Fruit fly (Drosophila melanogaster): ENCODE results near the gene CG34313.

The CG34313 gene

dm6 chr2L:16847948-16848347, 31.4 kb upstream of the CG34313 start:
- TF ChIP-seq Hnf4 (GFP tag; optimal IDR thresholded peaks at IDR 0.05) (no peak), Sp1 (GFP tag; optimal IDR thresholded peaks at IDR 0.05) (no peak), CrebA (GFP tag; optimal IDR thresholded peaks at IDR 0.05; ENCODE audit: borderline replicate concordance) (no peak), tai (GFP tag; optimal IDR thresholded peaks at IDR 0.05) (no peak), foxo (GFP tag; optimal IDR thresholded peaks at IDR 0.05) (no peak), rgr (GFP tag; optimal IDR thresholded peaks at IDR 0.05) (no peak), lola (GFP tag; optimal IDR thresholded peaks at IDR 0.05) (no peak), br (GFP tag; optimal IDR thresholded peaks at IDR 0.05) (no peak), dsf (GFP tag; optimal IDR thresholded peaks at IDR 0.05; ENCODE audit: borderline replicate concordance) (no peak), dl (GFP tag; optimal IDR thresholded peaks at IDR 0.05; ENCODE audit: insufficient read depth in 1 of 2, partially characterized antibody in 2 of 2) (no peak), ey (GFP tag; optimal IDR thresholded peaks at IDR 0.05) (no peak), Abd-B (GFP tag; optimal IDR thresholded peaks at IDR 0.05) (no peak)

- TF ChIP-seq Dfd (GFP tag; optimal IDR thresholded peaks at IDR 0.05) (no peak), Myc (optimal IDR thresholded peaks at IDR 0.05) (no peak), CG32264 (GFP tag; optimal IDR thresholded peaks at IDR 0.05) (no peak)
These were observed 30.6 kb upstream of the CG34313 start, which contains the start of gene CG13284 for dm6 chr2L:16848670-16849069. TSS of gene CG13284 (minus strand) at chr2L:16848716.

dm6 chr2L:16850442-16850841, 28.9 kb upstream of the CG34313 start:
- TF ChIP-seq Rel (GFP tag; optimal IDR thresholded peaks at IDR 0.05) (no peak), Rel (tag; optimal IDR thresholded peaks at IDR 0.05) (no peak), lola (GFP tag; optimal IDR thresholded peaks at IDR 0.05) (no peak)

DNA sequence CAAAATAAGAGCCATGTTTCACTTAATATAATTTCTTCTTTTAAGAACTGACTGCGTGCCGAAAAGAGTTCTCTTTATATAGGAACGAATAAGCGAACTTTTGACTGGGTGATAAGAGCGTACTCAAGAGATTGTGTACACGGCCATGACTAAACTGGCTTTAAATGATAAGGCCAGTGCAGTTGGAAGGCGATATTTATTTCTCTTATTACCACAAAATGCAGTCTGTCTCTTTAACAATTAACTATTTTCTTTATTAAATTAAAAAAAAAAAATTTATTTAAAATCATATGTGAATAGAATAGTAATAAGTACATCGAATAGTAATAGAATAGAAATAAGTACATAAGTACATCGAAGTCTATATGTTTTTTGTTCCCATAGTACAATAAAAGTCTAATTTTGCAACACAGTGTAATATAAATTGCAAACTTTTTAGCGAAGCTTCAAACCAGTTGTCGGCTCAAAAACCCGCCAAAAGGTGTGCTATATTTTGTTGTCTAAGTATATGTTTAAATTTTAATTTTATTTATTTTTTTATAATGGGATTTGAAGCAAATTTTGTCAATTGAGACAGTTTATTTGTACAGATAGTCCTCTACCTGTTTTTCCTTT, 26.9 kb upstream of the CG34313 start, which contains the start of gene CG31810:
Gene CG31810 (minus strand): TSS at position 51 of the 615 bp plus-strand sequence.
- no peak for TF ChIP-seq Abd-B (GFP tag; optimal IDR thresholded peaks at IDR 0.05)
- peak; percentile 28 for TF ChIP-seq Dif (GFP tag; optimal IDR thresholded peaks at IDR 0.05; ENCODE audit: partially characterized antibody)
- TF ChIP-seq dl (GFP tag; optimal IDR thresholded peaks at IDR 0.05; ENCODE audit: insufficient read depth in 1 of 2, partially characterized antibody in 2 of 2), result peak in 1 of 2 experiments; percentile 31
- TF ChIP-seq CG32264 (GFP tag; optimal IDR thresholded peaks at IDR 0.05), result no peak
- TF ChIP-seq Myc (optimal IDR thresholded peaks at IDR 0.05), result peak; percentile 36
- TF ChIP-seq HLH106 (tag; optimal IDR thresholded peaks at IDR 0.05), result peak; percentile 1

DNA sequence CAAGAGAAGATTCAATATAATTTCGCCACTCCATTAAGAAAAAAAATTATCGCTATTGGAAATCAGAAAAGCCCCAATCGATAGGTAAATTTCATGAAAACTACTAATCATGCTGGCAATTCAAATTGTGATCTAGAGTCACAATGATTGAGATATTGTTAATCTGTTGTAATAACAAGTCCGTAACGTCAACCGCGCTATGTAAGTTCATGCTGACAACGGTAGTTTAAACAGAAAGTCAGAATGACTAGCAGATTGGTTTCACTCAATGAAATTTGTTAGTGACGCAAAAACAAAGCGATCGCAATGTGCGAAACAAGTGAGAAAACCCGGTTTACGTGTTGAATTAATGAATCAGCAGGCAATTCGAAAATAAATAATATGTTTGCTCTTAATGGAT, 22.2 kb upstream of the CG34313 start:
- TF ChIP-seq rgr (GFP tag; optimal IDR thresholded peaks at IDR 0.05) (no peak), HLH106 (tag; optimal IDR thresholded peaks at IDR 0.05) (no peak), dsf (GFP tag; optimal IDR thresholded peaks at IDR 0.05; ENCODE audit: borderline replicate concordance) (no peak), GATAd (GFP tag; optimal IDR thresholded peaks at IDR 0.05) (no peak), jim (GFP tag; optimal IDR thresholded peaks at IDR 0.05) (no peak), Myc (optimal IDR thresholded peaks at IDR 0.05) (no peak), Hr83 (GFP tag; optimal IDR thresholded peaks at IDR 0.05; ENCODE audit: poor library complexity, severe bottlenecking) (no peak)

DNA sequence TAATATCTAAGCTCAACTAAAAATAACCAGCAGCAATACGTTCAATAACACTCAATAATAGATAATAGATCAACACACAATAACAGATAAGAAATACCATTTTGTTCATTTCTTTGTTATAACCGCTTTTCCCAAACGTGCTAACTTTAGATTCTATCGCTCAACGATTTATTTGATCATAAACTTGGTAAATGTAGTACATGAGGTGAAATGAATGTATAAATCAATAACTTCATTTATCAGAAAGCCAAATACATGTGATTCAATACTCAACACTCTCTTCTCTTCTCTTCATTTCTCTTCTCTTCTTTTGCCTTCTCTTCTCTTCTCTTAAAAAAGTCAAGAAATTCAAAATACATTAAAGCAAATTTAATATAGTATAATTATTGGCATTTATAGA, 21.7 kb upstream of the CG34313 start:
- TF ChIP-seq Hnf4 (GFP tag; optimal IDR thresholded peaks at IDR 0.05), result no peak
- TF ChIP-seq dl (GFP tag; optimal IDR thresholded peaks at IDR 0.05; ENCODE audit: insufficient read depth in 1 of 2, partially characterized antibody in 2 of 2), result peak in 1 of 2 experiments; percentile 1
- peak; percentile 24 for TF ChIP-seq Dif (GFP tag; optimal IDR thresholded peaks at IDR 0.05; ENCODE audit: partially characterized antibody)

DNA sequence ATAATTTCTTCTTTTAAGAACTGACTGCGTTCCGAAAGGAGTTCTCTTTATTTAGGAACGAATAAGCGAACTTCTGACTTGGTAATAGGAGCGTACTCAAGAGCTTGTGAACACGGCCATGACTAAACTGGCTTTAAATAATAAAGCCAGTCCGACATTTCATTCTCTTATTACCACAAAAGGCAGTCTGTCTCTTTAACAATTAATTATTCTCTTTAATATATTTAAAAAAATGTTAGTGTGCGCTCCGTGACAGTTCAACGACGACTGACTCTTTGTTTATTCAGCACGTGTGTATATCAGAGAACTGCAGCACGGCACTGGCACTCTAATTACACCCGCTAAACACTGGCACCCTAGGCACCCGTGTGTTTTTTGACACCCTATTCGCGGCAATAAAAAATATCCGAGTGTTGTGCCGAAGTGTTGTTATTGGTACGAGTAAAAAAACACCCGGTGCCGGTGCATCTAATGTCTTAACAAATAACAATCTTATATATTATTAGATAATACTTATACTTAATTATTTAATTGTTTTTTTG, 20.8 kb upstream of the CG34313 start, which contains the start of gene CG31809:
Gene CG31809 (minus strand): TSS at position 249 of the 542 bp plus-strand sequence.
- TF ChIP-seq HLH106 (tag; optimal IDR thresholded peaks at IDR 0.05) (no peak), Mio (GFP tag; optimal IDR thresholded peaks at IDR 0.05) (no peak), Vsx2 (GFP tag; optimal IDR thresholded peaks at IDR 0.05; ENCODE audit: partially characterized antibody) (no peak), woc (GFP tag; optimal IDR thresholded peaks at IDR 0.05) (no peak), pan (optimal IDR thresholded peaks at IDR 0.05) (no peak), CrebA (GFP tag; optimal IDR thresholded peaks at IDR 0.05; ENCODE audit: borderline replicate concordance) (peak; percentile 14), GATAd (GFP tag; optimal IDR thresholded peaks at IDR 0.05) (no peak), br (GFP tag; optimal IDR thresholded peaks at IDR 0.05) (no peak)

Data from whole organism, wandering third instar larva.